Fruit fly (Drosophila melanogaster): Measurements from ENCODE around the gene Akap200.

Akap200 gene

DNA sequence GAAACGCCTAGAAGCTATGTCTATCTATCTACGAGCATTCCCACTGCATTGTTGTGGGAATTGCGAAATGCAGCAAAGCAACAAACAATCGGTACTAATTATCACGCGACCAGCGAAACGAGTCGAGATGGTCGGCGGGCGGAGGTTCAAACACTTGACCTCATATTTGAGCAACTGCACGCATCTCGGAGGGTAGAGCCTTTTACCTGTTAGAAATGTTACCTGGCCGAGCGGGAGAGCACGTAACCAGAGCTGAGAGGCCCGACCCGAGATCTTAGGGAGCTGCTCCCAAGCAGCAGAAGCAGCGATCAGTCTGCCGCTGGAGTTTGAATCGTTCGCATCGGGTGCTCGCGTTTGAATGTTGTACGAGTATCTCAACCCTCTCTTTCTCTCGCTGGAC, 62.9 kb downstream of the Akap200 start:
- TF ChIP-seq cyc (GFP tag; optimal IDR thresholded peaks at IDR 0.05) (no peak), CG10631 (GFP tag; optimal IDR thresholded peaks at IDR 0.05) (no peak), dsx (GFP tag; optimal IDR thresholded peaks at IDR 0.05; ENCODE audit: poor library complexity, severe bottlenecking) (no peak), ss (GFP tag; optimal IDR thresholded peaks at IDR 0.05) (no peak), CG3919 (GFP tag; optimal IDR thresholded peaks at IDR 0.05) (no peak), eg (GFP tag; IDR thresholded peaks at IDR 0.05) (no peak; the same call in 2 of the 3 replicates)

DNA sequence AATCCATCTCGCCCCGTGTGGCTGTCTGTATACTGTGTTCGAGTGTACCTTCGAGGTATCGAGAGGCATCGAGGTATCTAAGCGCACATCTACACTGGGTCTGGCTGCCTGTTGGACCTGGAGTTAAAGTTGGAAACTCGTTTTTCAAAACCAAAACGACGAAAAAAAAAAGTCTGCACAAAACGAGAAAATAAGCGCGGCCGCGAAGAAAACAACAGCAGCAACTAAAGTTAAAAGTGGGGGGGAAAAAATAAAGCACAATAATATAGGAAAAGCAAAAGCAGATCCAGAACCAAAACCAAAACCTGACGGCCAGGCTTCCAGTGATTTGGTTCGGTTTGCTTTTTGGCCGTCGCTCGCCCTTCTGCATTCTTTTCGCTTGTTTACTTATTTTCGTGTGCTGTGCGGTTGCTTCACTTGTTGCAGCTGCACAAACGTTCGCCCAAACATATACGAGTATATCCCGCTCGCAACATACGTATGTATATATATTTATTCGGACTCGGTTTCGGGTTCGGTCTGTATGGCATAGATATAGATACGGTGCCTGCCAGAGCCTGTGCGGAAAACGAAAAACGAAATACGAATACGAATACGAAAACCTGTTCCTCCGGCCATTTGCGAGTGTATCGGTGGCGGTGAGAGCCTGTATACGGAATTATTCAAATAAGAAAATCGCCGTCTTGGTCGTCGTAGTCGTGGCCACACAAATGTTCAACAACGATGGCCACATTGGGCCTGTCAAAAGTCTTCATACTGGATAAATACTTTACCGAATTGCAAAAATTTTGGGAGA, 63.6 kb downstream of the Akap200 start:
- TF ChIP-seq Ets21C (GFP tag; optimal IDR thresholded peaks at IDR 0.05) (no peak), CG6854 (GFP tag; optimal IDR thresholded peaks at IDR 0.05) (peak; percentile 93), CG8632 (GFP tag; optimal IDR thresholded peaks at IDR 0.05) (peak; percentile 40), Hr38 (GFP tag; optimal IDR thresholded peaks at IDR 0.05) (no peak), Eip93F (GFP tag; optimal IDR thresholded peaks at IDR 0.05) (peak; percentile 22), vri (GFP tag; optimal IDR thresholded peaks at IDR 0.05) (peak; percentile 69), CG32006 (GFP tag; optimal IDR thresholded peaks at IDR 0.05) (no peak), Eip78C (GFP tag) (peak; percentile 78), Ets96B (tag; optimal IDR thresholded peaks at IDR 0.05) (peak; percentile 79), net (GFP tag; optimal IDR thresholded peaks at IDR 0.05) (peak; percentile 73), CG6792 (GFP tag; optimal IDR thresholded peaks at IDR 0.05) (peak; percentile 59), CG3919 (GFP tag; optimal IDR thresholded peaks at IDR 0.05) (peak; percentile 71), esn (GFP tag; optimal IDR thresholded peaks at IDR 0.05) (peak; percentile 28), Sox14 (GFP tag; optimal IDR thresholded peaks at IDR 0.05) (peak; percentile 22), Lpt (GFP tag; optimal IDR thresholded peaks at IDR 0.05) (peak; percentile 82), fkh (GFP tag; optimal IDR thresholded peaks at IDR 0.05) (peak; percentile 25), CG6276 (GFP tag; optimal IDR thresholded peaks at IDR 0.05) (peak; percentile 87), fd59A (GFP tag; optimal IDR thresholded peaks at IDR 0.05) (peak; percentile 70), CG8319 (GFP tag; optimal IDR thresholded peaks at IDR 0.05) (peak; percentile 36), CG11902 (GFP tag; optimal IDR thresholded peaks at IDR 0.05) (no peak), CG1621 (tag; optimal IDR thresholded peaks at IDR 0.05) (peak; percentile 88), Sox15 (GFP tag; optimal IDR thresholded peaks at IDR 0.05) (no peak), dac (GFP tag; optimal IDR thresholded peaks at IDR 0.05) (peak; percentile 48), CG3032 (tag; optimal IDR thresholded peaks at IDR 0.05) (peak; percentile 77), Eip75B (GFP tag; optimal IDR thresholded peaks at IDR 0.05) (peak; percentile 74), CG4318 (GFP tag; optimal IDR thresholded peaks at IDR 0.05) (no peak), dsx (GFP tag; optimal IDR thresholded peaks at IDR 0.05; ENCODE audit: poor library complexity, severe bottlenecking) (peak; percentile 65), fd85E (GFP tag; optimal IDR thresholded peaks at IDR 0.05) (peak; percentile 38), CG6808 (GFP tag; optimal IDR thresholded peaks at IDR 0.05) (peak; percentile 98), spab (GFP tag; optimal IDR thresholded peaks at IDR 0.05) (peak; percentile 96), acj6 (GFP tag; optimal IDR thresholded peaks at IDR 0.05) (no peak), Hr4 (GFP tag; optimal IDR thresholded peaks at IDR 0.05) (peak; percentile 21), CG34406 (GFP tag; optimal IDR thresholded peaks at IDR 0.05) (peak; percentile 54), CG11294 (GFP tag; IDR thresholded peaks at IDR 0.05) (no peak), Blimp-1 (GFP tag; optimal IDR thresholded peaks at IDR 0.05) (peak; percentile 48), topi (GFP tag; optimal IDR thresholded peaks at IDR 0.05) (peak; percentile 52), ss (GFP tag; optimal IDR thresholded peaks at IDR 0.05) (peak; percentile 99), svp (GFP tag) (peak; percentile 39), CG6163 (GFP tag; IDR thresholded peaks at IDR 0.05) (peak; percentile 93), CG31627 (GFP tag; optimal IDR thresholded peaks at IDR 0.05) (no peak), Gug (GFP tag; IDR thresholded peaks at IDR 0.05) (no peak), OdsH (GFP tag; optimal IDR thresholded peaks at IDR 0.05) (peak; percentile 38), CG7368 (GFP tag; optimal IDR thresholded peaks at IDR 0.05) (peak; percentile 44), CG10669 (GFP tag; optimal IDR thresholded peaks at IDR 0.05) (peak; percentile 86), Smox (GFP tag; optimal IDR thresholded peaks at IDR 0.05) (peak; percentile 9)

All from whole organism, prepupa.